Worm (Caenorhabditis elegans) whole organism, L4 larva: ENCODE results near the gene F58H1.5.

ENCODE experiments used
- daf-12 ChIP-seq: fragments of 150-350 bp; optimal IDR thresholded peaks from 2 replicates; lab custom pipeline; 2014; ENCODE audit warnings: missing biosample characterization, missing genetic modification reagents, missing genetic modification characterization
- hlh-11 ChIP-seq: fragments of 200-800 bp; sonication (Bioruptor generic); optimal IDR thresholded peaks from 2 replicates; lab custom pipeline; 2018; ENCODE audit warnings: mild to moderate bottlenecking, missing genetic modification characterization, missing compliant biosample characterization
- hlh-30 ChIP-seq: sonication (generic microtip); optimal IDR thresholded peaks from 2 replicates; lab custom pipeline; 2017; ENCODE audit warnings: antibody characterized with exemption, mild to moderate bottlenecking, missing genetic modification characterization, missing compliant biosample characterization; ENCODE audit not compliant: insufficient read depth
- lin-13 ChIP-seq: fragments of 150-350 bp; optimal IDR thresholded peaks from 2 replicates; lab custom pipeline; 2014; ENCODE audit warnings: missing biosample characterization, missing genetic modification reagents, missing genetic modification characterization
- lin-38 ChIP-seq: fragments of 200-800 bp; sonication (Bioruptor generic); IDR thresholded peaks from 2 replicates; pipeline ENCODE4 v1.3.6; 2022; ENCODE audit warnings: missing genetic modification reagents, missing genetic modification characterization, missing compliant biosample characterization
- madf-5 ChIP-seq, 2 experiments: fragments of 200-800 bp; sonication (Bioruptor generic); IDR thresholded peaks; 2 replicates each; pipeline ENCODE4 v1.3.6; 2022; ENCODE audit warnings: missing compliant biosample characterization in 2 of 2, missing genetic modification characterization in 2 of 2
- nhr-28 ChIP-seq: fragments of 150-350 bp; optimal IDR thresholded peaks from 2 replicates; lab custom pipeline; 2014; ENCODE audit warnings: missing biosample characterization, missing genetic modification characterization
- pqm-1 ChIP-seq: sonication (generic microtip); optimal IDR thresholded peaks from 2 replicates; lab custom pipeline; 2017; ENCODE audit warnings: missing biosample characterization, missing genetic modification characterization
- snpc-4 ChIP-seq: fragments of 150-350 bp; optimal IDR thresholded peaks from 2 replicates; lab custom pipeline; 2014; ENCODE audit warnings: missing biosample characterization, missing genetic modification characterization
- unc-130 ChIP-seq: sonication (generic microtip); optimal IDR thresholded peaks from 2 replicates; lab custom pipeline; 2016; ENCODE audit warnings: missing genetic modification reagents, missing genetic modification characterization, missing compliant biosample characterization
- unc-39 ChIP-seq: sonication (generic microtip); optimal IDR thresholded peaks from 2 replicates; lab custom pipeline; 2017; ENCODE audit warnings: missing biosample characterization, missing genetic modification characterization

DNA sequence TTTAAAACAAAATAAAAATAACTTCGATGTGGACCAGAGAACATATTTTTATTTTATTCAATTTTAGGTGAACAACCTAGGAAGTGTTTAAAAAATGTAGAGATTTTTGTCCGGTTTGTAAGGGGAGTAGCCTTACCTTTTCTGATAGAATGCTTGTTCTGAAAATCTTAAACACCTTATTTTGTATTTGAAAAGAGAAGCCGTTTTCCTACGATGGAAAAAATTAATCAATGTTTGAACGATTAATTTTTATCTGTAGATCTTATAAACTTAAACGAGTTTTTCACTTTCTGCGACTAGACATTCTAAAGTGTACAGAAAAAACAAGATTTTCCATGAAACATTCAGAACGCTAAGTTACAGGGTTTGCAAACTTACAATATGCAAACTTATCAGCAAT lies 15.9 kb upstream of the F58H1.5 start, which contains the start of gene F58H1.6:
- no peak for TF ChIP-seq madf-5 (GFP tag; IDR thresholded peaks at IDR 0.05; lab: Robert Waterston, UW)
- no peak for TF ChIP-seq hlh-11 (tag; lab: Kevin White, UChicago)
- no peak for TF ChIP-seq pqm-1
- TF ChIP-seq nhr-28 = no peak
- no peak for TF ChIP-seq hlh-30 (tag; lab: Kevin White, UChicago)
- TF ChIP-seq unc-39 (tag; lab: Kevin White, UChicago) = no peak
- TF ChIP-seq lin-38 (GFP tag; lab: Robert Waterston, UW) = no peak
- TF ChIP-seq unc-130 (GFP tag; lab: Kevin White, UChicago) = no peak
- TF ChIP-seq lin-13 = no peak
- no peak for TF ChIP-seq snpc-4 (tag; lab: Kevin White, UChicago)
- TF ChIP-seq daf-12 (tag; lab: Kevin White, UChicago) = no peak
